Fruit fly (Drosophila melanogaster): ENCODE measurements around the gene CG13725.

Gene CG13725

DNA sequence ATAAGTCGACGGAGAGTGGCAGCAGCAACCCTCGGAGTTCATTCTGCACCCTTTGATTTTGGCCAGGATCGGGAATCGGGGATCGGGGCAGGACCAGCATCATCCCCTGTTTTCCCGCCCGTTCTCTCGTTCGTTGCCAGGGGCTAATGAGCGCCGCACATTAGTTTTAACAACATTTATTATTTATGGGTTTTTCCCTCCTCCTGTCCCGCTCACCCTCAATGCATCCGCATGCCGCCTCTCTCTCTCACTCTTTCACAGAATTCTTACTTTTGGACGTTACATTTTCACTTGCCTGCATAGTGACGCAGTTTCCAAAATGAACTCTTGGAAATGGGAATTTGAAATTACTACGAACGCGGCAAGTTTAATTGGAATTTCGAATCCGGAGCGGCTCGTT lies 41.6 kb upstream of the CG13725 start (continued):
- peak; percentile 61 for TF ChIP-seq gcm (GFP tag; optimal IDR thresholded peaks at IDR 0.05)
- no peak for TF ChIP-seq Doc2 (GFP tag; IDR thresholded peaks at IDR 0.05)
- TF ChIP-seq slou (GFP tag; optimal IDR thresholded peaks at IDR 0.05), result no peak
- no peak for TF ChIP-seq CG30431 (GFP tag; optimal IDR thresholded peaks at IDR 0.05)
- TF ChIP-seq CG3163 (GFP tag; optimal IDR thresholded peaks at IDR 0.05), result no peak
- no peak for TF ChIP-seq chn (GFP tag; optimal IDR thresholded peaks at IDR 0.05)
- TF ChIP-seq hb (GFP tag; IDR thresholded peaks at IDR 0.05; ENCODE audit: partially characterized antibody), result no peak
- TF ChIP-seq CG4328 (GFP tag; optimal IDR thresholded peaks at IDR 0.05), result no peak
- no peak for TF ChIP-seq cas (GFP tag; IDR thresholded peaks at IDR 0.05)
- no peak for TF ChIP-seq lbe (GFP tag; optimal IDR thresholded peaks at IDR 0.05)
- no peak for TF ChIP-seq Ets65A (GFP tag)
- no peak for TF ChIP-seq BEAF-32 (GFP tag; optimal IDR thresholded peaks at IDR 0.05)
- no peak for TF ChIP-seq Poxn (GFP tag; IDR thresholded peaks at IDR 0.05)
- no peak for TF ChIP-seq ato (GFP tag; IDR thresholded peaks at IDR 0.05; ENCODE audit: partially characterized antibody)
- no peak for TF ChIP-seq ranshi (GFP tag; IDR thresholded peaks at IDR 0.05)
- no peak for TF ChIP-seq CG8478 (optimal IDR thresholded peaks at IDR 0.05)
- no peak for TF ChIP-seq Lim3 (GFP tag; IDR thresholded peaks at IDR 0.05)
- TF ChIP-seq yki (optimal IDR thresholded peaks at IDR 0.05), result no peak
- no peak for TF ChIP-seq shn (GFP tag; optimal IDR thresholded peaks at IDR 0.05)
- TF ChIP-seq CG7963 (GFP tag; IDR thresholded peaks at IDR 0.05; ENCODE audit: partially characterized antibody), result no peak
- no peak for TF ChIP-seq C15 (GFP tag; IDR thresholded peaks at IDR 0.05)
- no peak for TF ChIP-seq repo (GFP tag; optimal IDR thresholded peaks at IDR 0.05)
- no peak for TF ChIP-seq hbn (GFP tag; IDR thresholded peaks at IDR 0.05; ENCODE audit: partially characterized antibody)
- no peak for TF ChIP-seq CG34224 (GFP tag; IDR thresholded peaks at IDR 0.05; ENCODE audit: partially characterized antibody)
- no peak for TF ChIP-seq CG4282 (GFP tag; optimal IDR thresholded peaks at IDR 0.05)
- TF ChIP-seq Atf6 (GFP tag; IDR thresholded peaks at IDR 0.05), result no peak
- TF ChIP-seq CG16863 (GFP tag; optimal IDR thresholded peaks at IDR 0.05), result no peak
- peak; percentile 47 for TF ChIP-seq kni (GFP tag; optimal IDR thresholded peaks at IDR 0.05)
- no peak for TF ChIP-seq pnt (GFP tag; optimal IDR thresholded peaks at IDR 0.05)
- TF ChIP-seq CG34422 (GFP tag; IDR thresholded peaks at IDR 0.05), result no peak
- no peak for TF ChIP-seq CG12104 (GFP tag; optimal IDR thresholded peaks at IDR 0.05)
- no peak for TF ChIP-seq ssp (GFP tag; IDR thresholded peaks at IDR 0.05)
- TF ChIP-seq gro (GFP tag; optimal IDR thresholded peaks at IDR 0.05), result no peak
- TF ChIP-seq sima (GFP tag; optimal IDR thresholded peaks at IDR 0.05), result no peak
- no peak for TF ChIP-seq tna (GFP tag; IDR thresholded peaks at IDR 0.05; ENCODE audit: partially characterized antibody)
- TF ChIP-seq CG6175 (GFP tag; IDR thresholded peaks at IDR 0.05), result no peak
- TF ChIP-seq her (GFP tag; optimal IDR thresholded peaks at IDR 0.05), result no peak
- TF ChIP-seq CG6854 (GFP tag; optimal IDR thresholded peaks at IDR 0.05), result no peak
- TF ChIP-seq zen (tag; optimal IDR thresholded peaks at IDR 0.05), result peak; percentile 69
- no peak for TF ChIP-seq ATbp (GFP tag; optimal IDR thresholded peaks at IDR 0.05)
- no peak for TF ChIP-seq CG14014 (GFP tag; IDR thresholded peaks at IDR 0.05)
- TF ChIP-seq CG1233 (GFP tag; optimal IDR thresholded peaks at IDR 0.05), result no peak
- TF ChIP-seq Sin3A (optimal IDR thresholded peaks at IDR 0.05), result no peak
- TF ChIP-seq sd (tag; optimal IDR thresholded peaks at IDR 0.05), result peak; percentile 28
- no peak for TF ChIP-seq CG11560 (tag; IDR thresholded peaks at IDR 0.05)
- TF ChIP-seq Hmx (GFP tag; optimal IDR thresholded peaks at IDR 0.05), result no peak
- TF ChIP-seq psq (GFP tag; optimal IDR thresholded peaks at IDR 0.05), result no peak
- TF ChIP-seq CG6254 (GFP tag; optimal IDR thresholded peaks at IDR 0.05), result no peak
- TF ChIP-seq E2f1 (GFP tag; IDR thresholded peaks at IDR 0.05), result no peak
- no peak for TF ChIP-seq Tbp (GFP tag; optimal IDR thresholded peaks at IDR 0.05)
- no peak for TF ChIP-seq CG10366 (GFP tag; IDR thresholded peaks at IDR 0.05)
- TF ChIP-seq tup (GFP tag; optimal IDR thresholded peaks at IDR 0.05), result no peak
- TF ChIP-seq Kr (GFP tag; optimal IDR thresholded peaks at IDR 0.05), result peak; percentile 76
- TF ChIP-seq CG1602 (GFP tag; optimal IDR thresholded peaks at IDR 0.05), result no peak
